Worm (Caenorhabditis elegans) whole organism, early embryonic: ENCODE data around the gene F53F4.12.

Experiments used
- B0310.2 ChIP-seq: sonication (generic microtip); optimal IDR thresholded peaks from 2 replicates; lab custom pipeline; 2016; ENCODE audit warnings: mild to moderate bottlenecking, missing genetic modification characterization, missing compliant biosample characterization
- F13C5.2 ChIP-seq: sonication (generic microtip); optimal IDR thresholded peaks from 2 replicates; lab custom pipeline; 2017; ENCODE audit warnings: mild to moderate bottlenecking, missing genetic modification characterization, inconsistent platforms, missing compliant biosample characterization
- aly-1 ChIP-seq: sonication (generic microtip); optimal IDR thresholded peaks from 2 replicates; lab custom pipeline; 2016; ENCODE audit warnings: missing genetic modification characterization, missing compliant biosample characterization
- ama-1 ChIP-seq: fragments of 150-350 bp; optimal IDR thresholded peaks from 2 replicates; lab custom pipeline; 2014
- ceh-13 ChIP-seq: fragments of 200-800 bp; sonication (Bioruptor generic); optimal IDR thresholded peaks from 2 replicates; lab custom pipeline; 2018; ENCODE audit warnings: mild to moderate bottlenecking, missing genetic modification characterization, missing compliant biosample characterization
- ceh-36 ChIP-seq: sonication (generic microtip); optimal IDR thresholded peaks from 2 replicates; lab custom pipeline; 2016; ENCODE audit warnings: missing genetic modification characterization, inconsistent platforms, missing compliant biosample characterization
- ets-7 ChIP-seq: sonication (generic microtip); optimal IDR thresholded peaks from 2 replicates; lab custom pipeline; 2016; ENCODE audit warnings: missing genotype, missing genetic modification characterization, missing compliant biosample characterization
- flt-1 ChIP-seq: fragments of 200-800 bp; sonication (Bioruptor generic); IDR thresholded peaks from 2 replicates; pipeline ENCODE4 v1.3.6; 2022; ENCODE audit warnings: missing genetic modification characterization, missing compliant biosample characterization
- hmbx-1 ChIP-seq: sonication (generic microtip); optimal IDR thresholded peaks from 2 replicates; lab custom pipeline; 2016; ENCODE audit warnings: mild to moderate bottlenecking, missing genetic modification characterization, missing compliant biosample characterization
- hmg-4 ChIP-seq: fragments of 200-800 bp; sonication (Bioruptor generic); optimal IDR thresholded peaks from 2 replicates; lab custom pipeline; 2018; ENCODE audit warnings: mild to moderate bottlenecking, missing genetic modification characterization, missing compliant biosample characterization
- hnd-1 ChIP-seq: sonication (generic microtip); optimal IDR thresholded peaks from 2 replicates; lab custom pipeline; 2016; ENCODE audit warnings: missing genetic modification characterization, missing compliant biosample characterization
- pes-1 ChIP-seq: fragments of 200-800 bp; sonication (Bioruptor generic); IDR thresholded peaks from 2 replicates; pipeline ENCODE4 v1.3.6; 2022; ENCODE audit warnings: missing genetic modification reagents, missing genetic modification characterization, missing compliant biosample characterization
- scrt-1 ChIP-seq: fragments of 200-800 bp; sonication (Bioruptor generic); IDR thresholded peaks from 2 replicates; pipeline ENCODE4 v1.3.6; 2022; ENCODE audit warnings: missing genetic modification characterization, missing compliant biosample characterization
- sea-1 ChIP-seq: fragments of 200-800 bp; sonication (Bioruptor generic); conservative IDR thresholded peaks from 2 replicates; pipeline ENCODE4 v1.3.6; 2022; ENCODE audit warnings: missing genetic modification characterization, missing compliant biosample characterization
- tbx-11 ChIP-seq: fragments of 200-800 bp; sonication (Bioruptor generic); IDR thresholded peaks from 2 replicates; pipeline ENCODE4 v1.3.6; 2022; ENCODE audit warnings: missing genetic modification characterization, missing compliant biosample characterization
- tbx-37 ChIP-seq: fragments of 200-800 bp; sonication (Bioruptor generic); conservative IDR thresholded peaks from 2 replicates; pipeline ENCODE4 v1.3.6; 2022; ENCODE audit warnings: missing genetic modification reagents, missing genetic modification characterization, missing compliant biosample characterization
- tra-4 ChIP-seq: sonication (generic microtip); optimal IDR thresholded peaks from 2 replicates; lab custom pipeline; 2017; ENCODE audit warnings: missing genetic modification characterization, missing compliant biosample characterization

F53F4.12 gene

ce11 chrV:13652322-13652721 lies 26.5 kb downstream of the F53F4.12 start:
- TF ChIP-seq F13C5.2 (tag; lab: Kevin White, UChicago) (no peak), tbx-37 (GFP tag; lab: Robert Waterston, UW) (no peak), tra-4 (tag; lab: Kevin White, UChicago) (no peak), B0310.2 (tag; lab: Kevin White, UChicago) (no peak), ets-7 (tag; lab: Kevin White, UChicago) (no peak), ama-1 (lab: Kevin White, UChicago) (no peak), tbx-11 (GFP tag; lab: Robert Waterston, UW) (no peak), hmg-4 (GFP tag; lab: Kevin White, UChicago) (no peak)

- no peak for TF ChIP-seq ets-7 (tag; lab: Kevin White, UChicago)
- TF ChIP-seq B0310.2 (tag; lab: Kevin White, UChicago): no peak
- TF ChIP-seq tbx-11 (GFP tag; lab: Robert Waterston, UW): no peak
- no peak for TF ChIP-seq F13C5.2 (tag; lab: Kevin White, UChicago)
- TF ChIP-seq tra-4 (tag; lab: Kevin White, UChicago): no peak
- TF ChIP-seq scrt-1 (GFP tag; lab: Robert Waterston, UW): no peak
- TF ChIP-seq hnd-1 (tag; lab: Kevin White, UChicago): no peak
- TF ChIP-seq flt-1 (GFP tag; lab: Robert Waterston, UW): no peak
- no peak for TF ChIP-seq pes-1
- no peak for TF ChIP-seq ceh-36 (tag; lab: Kevin White, UChicago)
- no peak for TF ChIP-seq sea-1 (GFP tag; lab: Robert Waterston, UW)
- no peak for TF ChIP-seq tbx-37 (GFP tag; lab: Robert Waterston, UW)
- TF ChIP-seq aly-1 (tag; lab: Kevin White, UChicago): no peak
- TF ChIP-seq ceh-13 (GFP tag; lab: Kevin White, UChicago): no peak
Measured at ce11 chrV:13653713-13654393, 28.0 kb downstream of the F53F4.12 start, which contains the start of gene lpin-1. Gene lpin-1 (minus strand): TSS chrV:13654129.

ce11 chrV:13654394-13654792 lies 28.5 kb downstream of the F53F4.12 start:
- TF ChIP-seq ama-1 (lab: Kevin White, UChicago) (no peak), ceh-36 (tag; lab: Kevin White, UChicago) (no peak), B0310.2 (tag; lab: Kevin White, UChicago) (no peak), pes-1 (no peak), tra-4 (tag; lab: Kevin White, UChicago) (no peak), ceh-13 (GFP tag; lab: Kevin White, UChicago) (no peak)

- TF ChIP-seq aly-1 (tag; lab: Kevin White, UChicago): no peak
- no peak for TF ChIP-seq hmbx-1 (tag; lab: Kevin White, UChicago)
- no peak for TF ChIP-seq B0310.2 (tag; lab: Kevin White, UChicago)
Measured at ce11 chrV:13655202-13655764, 29.4 kb downstream of the F53F4.12 start.

ce11 chrV:13656346-13657254 lies 30.8 kb downstream of the F53F4.12 start:
- TF ChIP-seq pes-1 (no peak), scrt-1 (GFP tag; lab: Robert Waterston, UW) (no peak), F13C5.2 (tag; lab: Kevin White, UChicago) (no peak), hmbx-1 (tag; lab: Kevin White, UChicago) (no peak), aly-1 (tag; lab: Kevin White, UChicago) (no peak), ets-7 (tag; lab: Kevin White, UChicago) (no peak), hmg-4 (GFP tag; lab: Kevin White, UChicago) (no peak), ceh-13 (GFP tag; lab: Kevin White, UChicago) (no peak), tra-4 (tag; lab: Kevin White, UChicago) (no peak), ama-1 (lab: Kevin White, UChicago) (no peak), B0310.2 (tag; lab: Kevin White, UChicago) (no peak), flt-1 (GFP tag; lab: Robert Waterston, UW) (no peak), hnd-1 (tag; lab: Kevin White, UChicago) (no peak), tbx-37 (GFP tag; lab: Robert Waterston, UW) (no peak), tbx-11 (GFP tag; lab: Robert Waterston, UW) (no peak), sea-1 (GFP tag; lab: Robert Waterston, UW) (no peak), ceh-36 (tag; lab: Kevin White, UChicago) (no peak)

ce11 chrV:13657291-13657690 lies 31.4 kb downstream of the F53F4.12 start:
- TF ChIP-seq pes-1: no peak
- no peak for TF ChIP-seq hmg-4 (GFP tag; lab: Kevin White, UChicago)
- TF ChIP-seq ceh-36 (tag; lab: Kevin White, UChicago): no peak
- no peak for TF ChIP-seq tbx-11 (GFP tag; lab: Robert Waterston, UW)
- TF ChIP-seq B0310.2 (tag; lab: Kevin White, UChicago): no peak
- TF ChIP-seq ets-7 (tag; lab: Kevin White, UChicago): no peak
- TF ChIP-seq ceh-13 (GFP tag; lab: Kevin White, UChicago): no peak
